Worm (Caenorhabditis elegans): ENCODE data around the gene T08B6.4.

The T08B6.4 gene

DNA sequence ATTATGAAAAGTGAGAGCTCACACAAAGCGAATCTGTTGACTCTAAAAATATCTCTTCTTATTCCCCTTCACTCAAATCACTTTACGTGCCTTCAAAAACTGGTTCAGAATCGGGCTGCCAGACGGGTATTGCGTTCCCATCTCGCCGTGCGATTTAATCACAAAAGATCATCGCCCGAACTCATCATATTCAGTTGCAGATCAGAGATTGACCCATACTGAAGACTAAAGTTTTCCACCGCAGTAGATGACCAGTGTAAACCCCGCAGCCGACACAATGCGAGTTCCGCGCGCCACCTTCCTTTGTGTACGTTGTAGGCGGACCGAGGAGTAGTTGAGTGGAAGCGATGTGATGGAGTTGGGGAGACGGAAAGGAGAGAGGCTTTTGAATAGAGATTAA lies 24.9 kb upstream of the T08B6.4 start:
- TF ChIP-seq klf-2 (GFP tag; conservative IDR thresholded peaks at IDR 0.05) (no peak), T22C8.4 (GFP tag; IDR thresholded peaks at IDR 0.05) (no peak), flt-1 (GFP tag; IDR thresholded peaks at IDR 0.05) (0 out of 2 replicates have a peak, but pooled peaks have one; percentile 11), ztf-29 (GFP tag; IDR thresholded peaks at IDR 0.05) (no peak), tab-1 (GFP tag; IDR thresholded peaks at IDR 0.05) (peak; percentile 27; the same call in 1 of the 2 replicates)

DNA sequence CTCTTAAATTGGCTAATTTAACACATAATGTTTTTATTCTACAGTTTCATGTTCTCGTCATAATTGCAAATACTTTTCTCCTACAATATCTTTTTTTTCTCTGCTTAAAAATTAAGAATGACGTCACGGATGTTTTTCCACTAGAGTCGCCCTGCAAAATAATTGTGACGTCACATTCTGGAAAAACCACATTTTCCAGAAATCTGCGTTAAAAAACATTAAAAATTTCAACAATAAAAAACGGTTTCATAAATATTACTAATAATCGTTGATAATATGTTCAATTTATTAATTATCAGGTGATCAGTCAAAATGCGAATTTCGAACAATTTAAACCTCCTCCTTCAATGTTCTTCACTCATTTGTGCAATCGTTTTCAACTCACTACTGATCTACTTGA lies 21.5 kb upstream of the T08B6.4 start, which contains the start of gene str-166:
Gene str-166, plus strand, starts transcription at position 301 of the 400 bp plus-strand sequence.
- TF ChIP-seq flt-1 (GFP tag; IDR thresholded peaks at IDR 0.05) (no peak), ztf-23 (GFP tag; IDR thresholded peaks at IDR 0.05) (no peak), cog-1 (tag; optimal IDR thresholded peaks at IDR 0.05) (no peak), ref-1 (GFP tag; conservative IDR thresholded peaks at IDR 0.05) (no peak), med-1 (GFP tag; optimal IDR thresholded peaks at IDR 0.05; ENCODE audit: insufficient read depth) (no peak), klf-2 (GFP tag; conservative IDR thresholded peaks at IDR 0.05) (no peak), tab-1 (GFP tag; IDR thresholded peaks at IDR 0.05) (no peak), ztf-29 (GFP tag; IDR thresholded peaks at IDR 0.05) (no peak), T22C8.4 (GFP tag; IDR thresholded peaks at IDR 0.05) (no peak)

DNA sequence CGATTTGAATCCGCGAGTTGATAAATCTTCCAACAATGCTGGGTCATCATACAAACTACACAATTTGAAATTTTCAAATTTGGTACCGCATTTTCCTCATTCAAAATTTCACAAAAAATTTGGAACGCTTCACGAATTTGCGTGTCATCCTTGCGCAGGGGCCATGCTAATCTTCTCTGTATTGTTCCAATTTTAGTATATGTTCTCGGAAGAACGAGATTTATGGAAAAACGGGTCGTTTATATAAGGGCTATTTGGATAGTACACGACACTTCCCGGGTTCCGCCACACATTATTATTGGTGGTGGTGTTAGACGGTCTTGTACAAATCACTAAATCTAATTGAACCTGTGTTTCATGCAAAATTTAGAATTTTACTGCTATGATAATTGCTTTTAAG lies 20.1 kb upstream of the T08B6.4 start:
- no peak for TF ChIP-seq ref-1 (GFP tag; conservative IDR thresholded peaks at IDR 0.05)
- TF ChIP-seq flt-1 (GFP tag; IDR thresholded peaks at IDR 0.05) = peak; percentile 23; the same call in 1 of the 2 replicates

DNA sequence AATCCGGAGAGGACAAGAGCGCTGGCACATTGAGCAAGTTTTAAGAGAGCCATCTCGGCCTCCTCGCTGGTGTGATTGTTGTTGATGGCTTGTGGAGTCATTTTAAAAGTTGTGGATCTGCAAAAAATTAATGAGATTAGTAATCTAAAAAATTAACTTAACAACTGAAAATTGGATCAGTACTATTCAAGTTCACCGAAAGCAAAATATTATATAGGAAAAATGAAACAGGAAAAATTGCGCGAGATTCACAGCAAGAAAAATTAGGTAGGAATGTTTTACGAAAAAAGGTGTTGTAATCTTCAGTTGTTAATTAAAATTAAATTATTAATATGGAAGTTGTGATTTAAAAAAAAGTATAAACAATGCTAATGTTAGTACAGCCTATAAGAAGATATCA lies 18.2 kb upstream of the T08B6.4 start, which contains the start of gene T08B6.1:
Gene T08B6.1, minus strand, starts transcription at position 101 of the 400 bp plus-strand sequence.
- TF ChIP-seq tab-1 (GFP tag; IDR thresholded peaks at IDR 0.05) (no peak), T22C8.4 (GFP tag; IDR thresholded peaks at IDR 0.05) (no peak), flt-1 (GFP tag; IDR thresholded peaks at IDR 0.05) (no peak), ztf-29 (GFP tag; IDR thresholded peaks at IDR 0.05) (no peak), med-1 (GFP tag; optimal IDR thresholded peaks at IDR 0.05; ENCODE audit: insufficient read depth) (no peak), ref-1 (GFP tag; conservative IDR thresholded peaks at IDR 0.05) (no peak)

DNA sequence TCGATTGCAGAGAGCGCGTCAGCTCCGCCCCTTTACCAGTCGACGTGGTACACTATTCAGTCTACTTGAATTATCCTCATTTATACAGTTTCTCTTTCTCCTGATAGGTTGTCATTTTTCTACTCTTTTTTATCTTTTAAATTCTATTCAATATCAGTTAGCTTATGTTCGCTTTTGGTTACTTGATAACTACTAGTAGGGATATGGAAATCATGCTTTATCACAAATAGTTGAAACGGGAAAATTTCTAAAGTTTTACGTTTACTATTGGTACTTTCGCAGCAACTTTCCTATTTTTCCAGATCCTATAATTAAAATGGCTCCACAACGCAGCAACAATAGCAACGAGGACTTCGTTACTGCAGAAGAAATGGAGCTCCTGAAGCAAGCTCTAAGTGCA lies 15.9 kb upstream of the T08B6.4 start, which contains the start of gene sgnh-1:
Gene sgnh-1, plus strand, starts transcription at position 301 of the 400 bp plus-strand sequence.
- TF ChIP-seq klf-2 (GFP tag; conservative IDR thresholded peaks at IDR 0.05) = no peak
- no peak for TF ChIP-seq T22C8.4 (GFP tag; IDR thresholded peaks at IDR 0.05)
- TF ChIP-seq ztf-29 (GFP tag; IDR thresholded peaks at IDR 0.05) = no peak
- no peak for TF ChIP-seq ztf-23 (GFP tag; IDR thresholded peaks at IDR 0.05)
- TF ChIP-seq ref-1 (GFP tag; conservative IDR thresholded peaks at IDR 0.05) = no peak
- no peak for TF ChIP-seq tab-1 (GFP tag; IDR thresholded peaks at IDR 0.05)
- no peak for TF ChIP-seq flt-1 (GFP tag; IDR thresholded peaks at IDR 0.05)

DNA sequence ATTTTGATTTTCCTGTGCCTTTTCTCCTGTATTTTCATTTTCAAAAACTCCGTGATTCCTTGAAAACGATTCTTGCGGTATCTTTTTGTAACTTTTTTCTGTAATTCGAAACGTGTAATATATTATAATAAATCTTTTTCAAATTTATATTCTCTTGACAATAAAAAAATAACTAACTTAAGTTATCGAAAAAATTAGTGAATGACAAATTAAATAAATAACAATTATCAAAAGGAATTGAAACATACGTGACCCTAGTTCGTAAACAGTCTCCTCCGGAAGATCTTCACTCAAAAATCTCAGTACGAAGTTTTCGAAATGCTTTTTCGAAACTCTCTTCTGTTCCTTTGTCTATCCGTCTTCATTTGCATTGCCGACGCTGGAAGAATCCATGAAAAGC lies 15.0 kb upstream of the T08B6.4 start, which contains the start of gene T08B6.9:
Gene T08B6.9, plus strand, starts transcription at position 301 of the 400 bp plus-strand sequence.
- TF ChIP-seq flt-1 (GFP tag; IDR thresholded peaks at IDR 0.05) = no peak
- TF ChIP-seq ztf-23 (GFP tag; IDR thresholded peaks at IDR 0.05) = no peak
- TF ChIP-seq med-1 (GFP tag; optimal IDR thresholded peaks at IDR 0.05; ENCODE audit: insufficient read depth) = no peak
- no peak for TF ChIP-seq ztf-29 (GFP tag; IDR thresholded peaks at IDR 0.05)
- TF ChIP-seq ref-1 (GFP tag; conservative IDR thresholded peaks at IDR 0.05) = no peak
- TF ChIP-seq klf-2 (GFP tag; conservative IDR thresholded peaks at IDR 0.05) = no peak
- no peak for TF ChIP-seq tab-1 (GFP tag; IDR thresholded peaks at IDR 0.05)
- no peak for TF ChIP-seq cog-1 (tag; optimal IDR thresholded peaks at IDR 0.05)
- no peak for TF ChIP-seq T22C8.4 (GFP tag; IDR thresholded peaks at IDR 0.05)

DNA sequence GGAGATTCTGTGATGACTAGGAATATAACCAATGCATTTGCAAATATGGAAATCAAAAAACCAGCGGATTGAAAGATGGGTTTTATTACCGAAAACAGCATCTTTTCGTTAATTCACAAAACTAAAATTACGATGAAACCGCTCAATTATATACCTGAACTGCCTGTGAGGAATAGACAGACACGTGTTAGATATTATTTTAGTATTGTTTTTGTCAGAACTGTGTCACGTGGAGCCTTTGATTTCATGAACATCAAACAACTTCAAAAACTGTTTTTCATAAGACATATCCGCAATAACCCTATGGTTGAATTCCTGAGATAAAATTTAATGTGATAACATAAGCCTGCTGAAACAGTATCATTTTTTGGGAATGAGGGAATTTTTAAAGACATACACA lies 1.5 kb upstream of the T08B6.4 start, which contains the start of gene str-161:
Gene str-161, minus strand, starts transcription at position 101 of the 400 bp plus-strand sequence.
- TF ChIP-seq med-1 (GFP tag; optimal IDR thresholded peaks at IDR 0.05; ENCODE audit: insufficient read depth) (no peak), tab-1 (GFP tag; IDR thresholded peaks at IDR 0.05) (no peak), klf-2 (GFP tag; conservative IDR thresholded peaks at IDR 0.05) (no peak), flt-1 (GFP tag; IDR thresholded peaks at IDR 0.05) (no peak), cog-1 (tag; optimal IDR thresholded peaks at IDR 0.05) (no peak), ztf-23 (GFP tag; IDR thresholded peaks at IDR 0.05) (no peak), ref-1 (GFP tag; conservative IDR thresholded peaks at IDR 0.05) (no peak)

DNA sequence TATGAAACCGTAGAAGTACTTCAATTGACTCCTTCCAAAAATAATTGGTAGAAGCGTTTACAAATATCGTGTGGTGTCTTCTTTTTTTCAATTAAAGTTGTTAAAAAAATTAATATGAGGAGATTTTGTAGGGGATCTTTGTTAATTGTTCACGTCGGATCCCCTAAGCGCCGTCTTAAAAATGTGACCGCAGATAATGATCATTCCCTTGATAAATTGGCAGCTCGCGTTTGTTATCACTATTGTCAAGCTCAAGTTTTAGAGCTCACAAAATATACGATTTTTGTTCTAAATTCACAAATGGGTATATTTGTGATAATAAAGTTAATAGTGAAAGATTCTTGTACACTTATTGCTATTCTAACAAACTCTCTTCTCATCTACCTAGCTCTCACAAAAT lies 3.5 kb downstream of the T08B6.4 start, which contains the start of gene str-159:
Gene str-159, plus strand, starts transcription at position 301 of the 400 bp plus-strand sequence.
- TF ChIP-seq flt-1 (GFP tag; IDR thresholded peaks at IDR 0.05) (no peak), T22C8.4 (GFP tag; IDR thresholded peaks at IDR 0.05) (no peak), cog-1 (tag; optimal IDR thresholded peaks at IDR 0.05) (no peak), klf-2 (GFP tag; conservative IDR thresholded peaks at IDR 0.05) (no peak), ztf-23 (GFP tag; IDR thresholded peaks at IDR 0.05) (no peak), tab-1 (GFP tag; IDR thresholded peaks at IDR 0.05) (no peak), med-1 (GFP tag; optimal IDR thresholded peaks at IDR 0.05; ENCODE audit: insufficient read depth) (no peak), ztf-29 (GFP tag; IDR thresholded peaks at IDR 0.05) (no peak), ref-1 (GFP tag; conservative IDR thresholded peaks at IDR 0.05) (no peak)

DNA sequence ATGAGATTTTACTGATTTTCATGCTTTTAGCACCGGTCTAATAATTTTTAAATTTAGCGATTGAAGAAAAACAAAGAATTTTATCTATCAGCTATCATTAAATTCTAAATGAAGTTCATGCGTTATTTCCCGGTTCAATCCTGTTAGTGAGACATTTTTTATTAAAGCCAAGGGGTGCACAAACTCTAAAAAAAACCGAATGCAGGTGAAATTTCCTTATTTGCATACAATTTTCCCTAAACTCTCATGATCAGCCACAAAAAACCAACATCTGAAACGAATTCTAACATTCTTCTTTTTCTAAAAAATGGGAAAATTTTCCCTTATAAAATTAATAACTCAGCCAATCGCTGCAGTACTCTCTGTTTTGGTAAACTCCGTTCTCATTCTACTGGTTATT lies 7.6 kb downstream of the T08B6.4 start, which contains the start of gene str-156:
Gene str-156, plus strand, starts transcription at position 301 of the 400 bp plus-strand sequence.
- TF ChIP-seq ztf-23 (GFP tag; IDR thresholded peaks at IDR 0.05) = no peak
- no peak for TF ChIP-seq T22C8.4 (GFP tag; IDR thresholded peaks at IDR 0.05)
- TF ChIP-seq ref-1 (GFP tag; conservative IDR thresholded peaks at IDR 0.05) = no peak
- TF ChIP-seq ztf-29 (GFP tag; IDR thresholded peaks at IDR 0.05) = no peak
- TF ChIP-seq tab-1 (GFP tag; IDR thresholded peaks at IDR 0.05) = no peak
- TF ChIP-seq klf-2 (GFP tag; conservative IDR thresholded peaks at IDR 0.05) = no peak
- TF ChIP-seq cog-1 (tag; optimal IDR thresholded peaks at IDR 0.05) = no peak
- no peak for TF ChIP-seq med-1 (GFP tag; optimal IDR thresholded peaks at IDR 0.05; ENCODE audit: insufficient read depth)
- no peak for TF ChIP-seq flt-1 (GFP tag; IDR thresholded peaks at IDR 0.05)

DNA sequence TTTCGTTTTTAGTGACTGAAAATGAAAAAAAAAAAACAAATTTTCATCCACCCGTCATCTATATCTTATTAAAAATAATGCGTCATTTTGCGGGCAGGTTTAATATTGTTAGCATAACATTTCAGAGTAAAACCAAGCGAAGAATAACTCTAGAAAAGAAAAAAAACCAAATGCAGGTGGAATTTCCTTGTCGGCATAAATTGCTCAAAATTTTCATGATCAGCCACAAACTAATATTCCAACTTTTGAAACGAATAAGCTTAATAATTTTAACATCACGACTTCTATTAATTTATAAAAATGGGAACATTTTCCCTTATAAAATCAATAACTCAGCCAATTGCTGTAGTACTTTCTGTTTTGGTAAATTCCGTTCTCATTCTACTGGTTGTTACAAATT lies 10.2 kb downstream of the T08B6.4 start, which contains the start of gene str-155:
Gene str-155, plus strand, starts transcription at position 301 of the 400 bp plus-strand sequence.
- TF ChIP-seq flt-1 (GFP tag; IDR thresholded peaks at IDR 0.05) (no peak), ztf-29 (GFP tag; IDR thresholded peaks at IDR 0.05) (no peak), med-1 (GFP tag; optimal IDR thresholded peaks at IDR 0.05; ENCODE audit: insufficient read depth) (no peak), tab-1 (GFP tag; IDR thresholded peaks at IDR 0.05) (no peak), ztf-23 (GFP tag; IDR thresholded peaks at IDR 0.05) (no peak), cog-1 (tag; optimal IDR thresholded peaks at IDR 0.05) (no peak), ref-1 (GFP tag; conservative IDR thresholded peaks at IDR 0.05) (no peak), klf-2 (GFP tag; conservative IDR thresholded peaks at IDR 0.05) (no peak), T22C8.4 (GFP tag; IDR thresholded peaks at IDR 0.05) (no peak)
